Worm (Caenorhabditis elegans) whole organism, L4 larva: ENCODE results near the gene C03A7.13.

Experiments
- dve-1 ChIP-seq: sonication (generic microtip); optimal IDR thresholded peaks from 2 replicates; lab custom pipeline; 2017; ENCODE audit warnings: antibody characterized with exemption, mild to moderate bottlenecking, missing genetic modification characterization, missing compliant biosample characterization; ENCODE audit not compliant: insufficient read depth
- fkh-10 ChIP-seq: fragments of 150-350 bp; optimal IDR thresholded peaks from 2 replicates; lab custom pipeline; 2014; ENCODE audit warnings: missing biosample characterization, missing genetic modification reagents, missing genetic modification characterization
- lin-15B ChIP-seq: fragments of 150-350 bp; sonication (generic microtip); optimal IDR thresholded peaks from 3 replicates; lab custom pipeline; 2014; ENCODE audit warnings: missing biosample characterization, missing genetic modification characterization
- lin-39 ChIP-seq: fragments of 150-350 bp; optimal IDR thresholded peaks from 2 replicates; lab custom pipeline; 2014; ENCODE audit warnings: missing biosample characterization, missing genetic modification reagents, missing genetic modification characterization
- nhr-237 ChIP-seq: sonication (generic microtip); optimal IDR thresholded peaks from 2 replicates; lab custom pipeline; 2017; ENCODE audit warnings: missing biosample characterization, missing genetic modification characterization
- nhr-28 ChIP-seq: fragments of 150-350 bp; optimal IDR thresholded peaks from 2 replicates; lab custom pipeline; 2014; ENCODE audit warnings: missing biosample characterization, missing genetic modification characterization
- nhr-41 ChIP-seq: fragments of 200-800 bp; sonication (Bioruptor generic); IDR thresholded peaks from 2 replicates; pipeline ENCODE4 v1.3.6; 2022; ENCODE audit warnings: missing genetic modification reagents, missing genetic modification characterization, missing compliant biosample characterization
- nhr-77 ChIP-seq: fragments of 150-350 bp; optimal IDR thresholded peaks from 2 replicates; lab custom pipeline; 2014; ENCODE audit warnings: missing biosample characterization, missing genetic modification characterization
- skn-1 ChIP-seq: fragments of 150-350 bp; optimal IDR thresholded peaks from 2 replicates; lab custom pipeline; 2014; ENCODE audit warnings: missing biosample characterization, missing genetic modification characterization

DNA sequence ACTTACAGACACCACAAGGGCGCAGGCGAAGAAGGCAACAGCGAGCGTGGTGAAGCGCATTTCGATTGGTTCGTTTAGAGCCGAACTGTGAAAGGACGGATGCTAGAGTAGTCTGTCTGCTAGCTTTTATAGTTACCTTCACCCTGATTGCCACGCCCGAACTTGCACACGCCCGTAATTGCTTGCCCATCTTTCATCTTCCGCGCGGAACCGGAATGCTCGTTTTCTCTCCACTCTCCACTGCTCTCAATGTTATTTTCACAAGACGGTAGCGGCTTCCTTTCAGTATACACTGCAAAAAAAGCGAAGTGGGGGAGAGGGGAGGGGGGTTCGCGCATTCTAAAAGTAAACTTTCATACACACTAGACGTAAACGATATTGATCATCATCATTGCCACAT is 2.2 kb upstream of the C03A7.13 start, which contains the start of gene abu-8:
- no peak for TF ChIP-seq nhr-28 (tag; lab: Kevin White, UChicago)
- no peak for TF ChIP-seq fkh-10
- TF ChIP-seq dve-1 (tag; lab: Kevin White, UChicago) = no peak
- TF ChIP-seq lin-15B (tag; lab: Kevin White, UChicago) = no peak
- TF ChIP-seq nhr-237 (tag; lab: Kevin White, UChicago) = no peak
- TF ChIP-seq lin-39 (tag; lab: Kevin White, UChicago) = no peak
- TF ChIP-seq nhr-77 (tag; lab: Kevin White, UChicago) = no peak
- TF ChIP-seq nhr-41 = no peak
- TF ChIP-seq skn-1 (tag; lab: Kevin White, UChicago) = no peak
